Worm (Caenorhabditis elegans) whole organism, L3 larva: ENCODE measurements around the gene gst-29.

Experiments
- R02D3.7 ChIP-seq: fragments of 150-350 bp; optimal IDR thresholded peaks from 2 replicates; lab custom pipeline; 2014; ENCODE audit warnings: missing biosample characterization, missing genetic modification characterization
- ZK546.5 ChIP-seq: sonication (generic microtip); optimal IDR thresholded peaks from 2 replicates; lab custom pipeline; 2017; ENCODE audit warnings: missing biosample characterization, missing genetic modification characterization
- aly-2 ChIP-seq: fragments of 150-350 bp; optimal IDR thresholded peaks from 2 replicates; lab custom pipeline; 2014; ENCODE audit warnings: missing biosample characterization, missing genetic modification characterization
- ama-1 ChIP-seq: fragments of 150-350 bp; optimal IDR thresholded peaks from 2 replicates; lab custom pipeline; 2018
- ceh-16 ChIP-seq: sonication (generic microtip); optimal IDR thresholded peaks from 2 replicates; lab custom pipeline; 2017; ENCODE audit warnings: missing biosample characterization, missing genetic modification characterization
- ceh-28 ChIP-seq: fragments of 150-350 bp; optimal IDR thresholded peaks from 2 replicates; lab custom pipeline; 2014; ENCODE audit warnings: missing biosample characterization, missing genetic modification reagents, missing genetic modification characterization
- ceh-82 ChIP-seq: fragments of 150-350 bp; optimal IDR thresholded peaks from 2 replicates; lab custom pipeline; 2014; ENCODE audit warnings: missing biosample characterization, missing genetic modification characterization
- ceh-9 ChIP-seq: sonication (generic microtip); optimal IDR thresholded peaks from 2 replicates; lab custom pipeline; 2018; ENCODE audit warnings: missing biosample characterization, missing genetic modification characterization
- daf-12 ChIP-seq: fragments of 150-350 bp; optimal IDR thresholded peaks from 2 replicates; lab custom pipeline; 2014; ENCODE audit warnings: missing biosample characterization, missing genetic modification reagents, missing genetic modification characterization
- egl-27 ChIP-seq: sonication (generic microtip); optimal IDR thresholded peaks from 4 replicates; lab custom pipeline; 2017; ENCODE audit warnings: missing biosample characterization, missing genetic modification reagents, missing genetic modification characterization
- egl-5 ChIP-seq: fragments of 150-350 bp; optimal IDR thresholded peaks from 2 replicates; lab custom pipeline; 2017; ENCODE audit warnings: missing biosample characterization, missing genetic modification reagents, missing genetic modification characterization, inconsistent platforms
- elt-1 ChIP-seq: fragments of 150-350 bp; optimal IDR thresholded peaks from 2 replicates; lab custom pipeline; 2014; ENCODE audit warnings: missing biosample characterization, missing genetic modification characterization
- elt-2 ChIP-seq: sonication (generic microtip); optimal IDR thresholded peaks from 2 replicates; lab custom pipeline; 2016; ENCODE audit warnings: missing genetic modification reagents, mild to moderate bottlenecking, missing genetic modification characterization, missing compliant biosample characterization
- elt-3 ChIP-seq, 3 experiments: fragments of 150-350 bp in 1 of 3; sonication (generic microtip) in 2 of 3; optimal IDR thresholded peaks; 2 replicates in 2 of 3; 4 replicates in 1 of 3; lab custom pipeline; 2014 to 2017; ENCODE audit warnings: missing biosample characterization in 3 of 3, missing genetic modification characterization in 3 of 3
- eor-1 ChIP-seq, 2 experiments: fragments of 150-350 bp; optimal IDR thresholded peaks; 2 replicates each; lab custom pipeline; 2014 to 2018; ENCODE audit warnings: missing biosample characterization in 2 of 2, missing genetic modification characterization in 2 of 2
- fkh-10 ChIP-seq: sonication (generic microtip); optimal IDR thresholded peaks from 2 replicates; lab custom pipeline; 2017; ENCODE audit warnings: missing biosample characterization, missing genetic modification reagents, missing genetic modification characterization
- fkh-2 ChIP-seq: fragments of 150-350 bp; optimal IDR thresholded peaks from 2 replicates; lab custom pipeline; 2014; ENCODE audit warnings: missing biosample characterization, missing genetic modification reagents, missing genetic modification characterization
- fos-1 ChIP-seq: fragments of 150-350 bp; optimal IDR thresholded peaks from 2 replicates; lab custom pipeline; 2014; ENCODE audit warnings: missing biosample characterization, missing genetic modification characterization
- hmg-11 ChIP-seq: sonication (generic microtip); optimal IDR thresholded peaks from 2 replicates; lab custom pipeline; 2016; ENCODE audit warnings: missing genetic modification characterization, missing compliant biosample characterization
- jun-1 ChIP-seq: fragments of 150-350 bp; optimal IDR thresholded peaks from 2 replicates; lab custom pipeline; 2014; ENCODE audit warnings: missing biosample characterization, missing genetic modification reagents, missing genetic modification characterization
- lin-15B ChIP-seq: fragments of 150-350 bp; optimal IDR thresholded peaks from 2 replicates; lab custom pipeline; 2014; ENCODE audit warnings: missing biosample characterization, missing genetic modification characterization
- lin-39 ChIP-seq: fragments of 150-350 bp; optimal IDR thresholded peaks from 2 replicates; lab custom pipeline; 2018; ENCODE audit warnings: missing biosample characterization, missing genetic modification reagents, missing genetic modification characterization
- lsy-12 ChIP-seq: sonication (generic microtip); optimal IDR thresholded peaks from 2 replicates; lab custom pipeline; 2016; ENCODE audit warnings: mild to moderate bottlenecking, missing genetic modification characterization, missing compliant biosample characterization
- mdl-1 ChIP-seq: fragments of 150-350 bp; optimal IDR thresholded peaks from 2 replicates; lab custom pipeline; 2014; ENCODE audit warnings: missing biosample characterization, missing genetic modification characterization
- mml-1 ChIP-seq: fragments of 150-350 bp; sonication (generic microtip); optimal IDR thresholded peaks from 3 replicates; lab custom pipeline; 2014; ENCODE audit warnings: missing biosample characterization, missing genetic modification characterization
- nfya-1 ChIP-seq: sonication (generic microtip); optimal IDR thresholded peaks from 2 replicates; lab custom pipeline; 2017; ENCODE audit warnings: missing genetic modification characterization, mild to moderate bottlenecking, missing compliant biosample characterization, antibody characterized with exemption, moderate library complexity; ENCODE audit not compliant: insufficient read depth
- nhr-11 ChIP-seq: fragments of 150-350 bp; optimal IDR thresholded peaks from 2 replicates; lab custom pipeline; 2014; ENCODE audit warnings: missing biosample characterization, missing genetic modification characterization
- nhr-12 ChIP-seq: fragments of 150-350 bp; optimal IDR thresholded peaks from 2 replicates; lab custom pipeline; 2014; ENCODE audit warnings: missing biosample characterization, missing genetic modification characterization
- nhr-23 ChIP-seq: fragments of 150-350 bp; optimal IDR thresholded peaks from 2 replicates; lab custom pipeline; 2014; ENCODE audit warnings: missing biosample characterization, missing genetic modification reagents, missing genetic modification characterization
- nhr-237 ChIP-seq: fragments of 150-350 bp; optimal IDR thresholded peaks from 2 replicates; lab custom pipeline; 2014; ENCODE audit warnings: missing biosample characterization, missing genetic modification characterization
- nhr-25 ChIP-seq: sonication (generic microtip); optimal IDR thresholded peaks from 2 replicates; lab custom pipeline; 2017; ENCODE audit warnings: missing biosample characterization, missing genetic modification characterization
- nhr-28 ChIP-seq: fragments of 150-350 bp; optimal IDR thresholded peaks from 2 replicates; lab custom pipeline; 2014; ENCODE audit warnings: missing biosample characterization, missing genetic modification characterization
- nhr-43 ChIP-seq: sonication (generic microtip); optimal IDR thresholded peaks from 2 replicates; lab custom pipeline; 2016; ENCODE audit warnings: mild to moderate bottlenecking, missing genetic modification characterization, missing compliant biosample characterization; ENCODE audit not compliant: poor library complexity, severe bottlenecking
- nhr-67 ChIP-seq: fragments of 150-350 bp; optimal IDR thresholded peaks from 2 replicates; lab custom pipeline; 2014; ENCODE audit warnings: missing biosample characterization, missing genetic modification characterization
- nhr-76 ChIP-seq: fragments of 150-350 bp; sonication (generic microtip); optimal IDR thresholded peaks from 5 replicates; lab custom pipeline; 2014; ENCODE audit warnings: missing biosample characterization, missing genetic modification characterization
- nhr-77 ChIP-seq: fragments of 150-350 bp; optimal IDR thresholded peaks from 2 replicates; lab custom pipeline; 2014; ENCODE audit warnings: missing biosample characterization, missing genetic modification characterization
- pha-4 ChIP-seq: fragments of 150-350 bp; optimal IDR thresholded peaks from 2 replicates; lab custom pipeline; 2014; ENCODE audit warnings: missing biosample characterization, missing genetic modification reagents, missing genetic modification characterization
- pqm-1 ChIP-seq: fragments of 150-350 bp; optimal IDR thresholded peaks from 2 replicates; lab custom pipeline; 2017; ENCODE audit warnings: missing biosample characterization, missing genetic modification characterization, inconsistent platforms
- sea-2 ChIP-seq: fragments of 150-350 bp; sonication (generic microtip); optimal IDR thresholded peaks from 4 replicates; lab custom pipeline; 2014; ENCODE audit warnings: missing biosample characterization, missing genetic modification reagents, missing genetic modification characterization
- skn-1 ChIP-seq: fragments of 150-350 bp; optimal IDR thresholded peaks from 2 replicates; lab custom pipeline; 2014; ENCODE audit warnings: missing biosample characterization, missing genetic modification characterization
- snpc-4 ChIP-seq: fragments of 150-350 bp; optimal IDR thresholded peaks from 2 replicates; lab custom pipeline; 2014; ENCODE audit warnings: missing biosample characterization, missing genetic modification characterization
- tbx-2 ChIP-seq: sonication (generic microtip); optimal IDR thresholded peaks from 2 replicates; lab custom pipeline; 2016; ENCODE audit warnings: mild to moderate bottlenecking, missing genetic modification characterization, missing compliant biosample characterization
- unc-39 ChIP-seq: sonication (generic microtip); optimal IDR thresholded peaks from 4 replicates; lab custom pipeline; 2017; ENCODE audit warnings: missing biosample characterization, missing genetic modification characterization
- unc-62 ChIP-seq: fragments of 150-350 bp; sonication (generic microtip); optimal IDR thresholded peaks from 4 replicates; lab custom pipeline; 2014; ENCODE audit warnings: missing biosample characterization, missing genetic modification reagents, missing genetic modification characterization
- zag-1 ChIP-seq: fragments of 150-350 bp; optimal IDR thresholded peaks from 2 replicates; lab custom pipeline; 2014; ENCODE audit warnings: missing biosample characterization, missing genetic modification characterization
- ztf-11 ChIP-seq: fragments of 150-350 bp; optimal IDR thresholded peaks from 2 replicates; lab custom pipeline; 2014; ENCODE audit warnings: missing biosample characterization, missing genetic modification characterization
- ztf-4 ChIP-seq: fragments of 150-350 bp; optimal IDR thresholded peaks from 2 replicates; lab custom pipeline; 2014; ENCODE audit warnings: missing biosample characterization, missing genetic modification characterization

Gene gst-29

DNA sequence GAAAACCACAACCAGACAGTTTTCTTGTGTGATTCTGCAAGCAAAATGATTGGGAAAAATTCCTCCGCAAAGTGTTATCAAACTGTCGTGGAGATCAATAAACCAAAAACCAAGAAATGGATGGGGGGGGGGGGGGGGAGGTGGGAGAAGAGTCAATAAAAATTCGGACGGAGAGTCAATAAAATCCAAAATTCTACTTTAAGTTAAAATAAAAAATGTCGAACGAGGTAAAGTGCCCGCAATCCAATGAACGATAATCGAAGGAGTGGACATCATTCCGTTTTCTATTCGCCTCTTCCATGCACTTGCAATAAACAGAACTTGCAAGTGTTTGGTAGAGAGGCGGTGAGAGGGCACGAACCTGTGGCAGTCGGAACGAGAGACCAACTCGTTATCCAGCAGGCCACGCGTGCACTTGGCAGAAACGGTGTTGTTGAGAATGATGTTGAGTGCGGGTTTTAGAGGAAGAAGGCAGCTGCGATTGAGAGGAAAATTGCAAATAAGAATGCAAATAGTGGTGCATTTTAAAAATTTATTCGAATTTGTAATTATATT is 3.9 kb downstream of the gst-29 start, which contains the start of gene gst-27:
gst-27 (minus strand) TSS at position 51 of the 555 bp plus-strand sequence.
- no peak for TF ChIP-seq nhr-12
- TF ChIP-seq pha-4 (tag; lab: Kevin White, UChicago) = peak; percentile 86
- TF ChIP-seq nhr-28 (tag; lab: Kevin White, UChicago) = no peak
- no peak for TF ChIP-seq nhr-11 (tag; lab: Kevin White, UChicago)
- peak; percentile 42 for TF ChIP-seq R02D3.7 (tag; lab: Kevin White, UChicago)
- no peak for TF ChIP-seq aly-2 (tag; lab: Kevin White, UChicago)
- TF ChIP-seq egl-5 (tag; lab: Kevin White, UChicago) = peak; percentile 77
- peak; percentile 61 for TF ChIP-seq jun-1
- no peak for TF ChIP-seq mdl-1 (tag; lab: Kevin White, UChicago)
- no peak for TF ChIP-seq unc-39 (tag; lab: Kevin White, UChicago)
- TF ChIP-seq nhr-67 (tag; lab: Kevin White, UChicago) = no peak
- TF ChIP-seq mml-1 (tag; lab: Kevin White, UChicago) = no peak
- TF ChIP-seq ceh-9 = no peak
- peak; percentile 75 for TF ChIP-seq egl-27 (tag; lab: Kevin White, UChicago)
- no peak for TF ChIP-seq fkh-10 (GFP tag; lab: Kevin White, UChicago)
- peak; percentile 68 for TF ChIP-seq fos-1 (tag; lab: Kevin White, UChicago)
- peak; percentile 45 for TF ChIP-seq pqm-1 (tag; lab: Kevin White, UChicago)
- TF ChIP-seq elt-2 (tag; lab: Kevin White, UChicago) = peak; percentile 73
- peak; percentile 82 for TF ChIP-seq nhr-43 (tag; lab: Kevin White, UChicago)
- TF ChIP-seq ZK546.5 (tag; lab: Kevin White, UChicago) = no peak
- TF ChIP-seq daf-12 (tag; lab: Kevin White, UChicago) = no peak
- TF ChIP-seq lin-39 (tag; lab: Kevin White, UChicago) = peak; percentile 97
- TF ChIP-seq hmg-11 (tag; lab: Kevin White, UChicago) = peak; percentile 94
- peak; percentile 62 for TF ChIP-seq nhr-23
- peak; percentile 49 for TF ChIP-seq nhr-77
- TF ChIP-seq nfya-1 (tag; lab: Kevin White, UChicago) = peak; percentile 84
- TF ChIP-seq sea-2 = no peak
- TF ChIP-seq lsy-12 (tag; lab: Kevin White, UChicago) = peak; percentile 62
- peak; percentile 23 for TF ChIP-seq ztf-4 (tag; lab: Kevin White, UChicago)
- no peak for TF ChIP-seq zag-1 (tag; lab: Kevin White, UChicago)
- TF ChIP-seq elt-1 (tag; lab: Kevin White, UChicago) = no peak
- TF ChIP-seq ceh-16 (tag; lab: Kevin White, UChicago) = no peak
- TF ChIP-seq nhr-76 (tag; lab: Kevin White, UChicago) = no peak
- peak; percentile 36 for TF ChIP-seq ama-1 (lab: Kevin White, UChicago)
- no peak for TF ChIP-seq ceh-28 (tag; lab: Kevin White, UChicago)
- TF ChIP-seq eor-1 (tag; optimal IDR thresholded peaks at IDR 0.05; lab: Kevin White, UChicago) = no peak
- peak; percentile 37 for TF ChIP-seq ceh-82 (tag; lab: Kevin White, UChicago)
- no peak for TF ChIP-seq fkh-2 (tag; lab: Kevin White, UChicago)
- TF ChIP-seq ztf-11 = no peak
- peak; percentile 61 for TF ChIP-seq lin-15B (tag; lab: Kevin White, UChicago)
- peak; percentile 77 for TF ChIP-seq snpc-4
- TF ChIP-seq elt-3 (tag; optimal IDR thresholded peaks at IDR 0.05; lab: Kevin White, UChicago) = peak in 1 of 3 experiments; percentile 33
- TF ChIP-seq nhr-237 (tag; lab: Kevin White, UChicago) = no peak
- TF ChIP-seq unc-62 (GFP tag; lab: Kevin White, UChicago) = no peak
- peak; percentile 70 for TF ChIP-seq nhr-25 (tag; lab: Kevin White, UChicago)
- TF ChIP-seq skn-1 (tag; lab: Kevin White, UChicago) = peak; percentile 56
- peak; percentile 80 for TF ChIP-seq tbx-2 (tag; lab: Kevin White, UChicago)
